Worm (Caenorhabditis elegans): ENCODE results near the gene nspc-4.

DNA sequence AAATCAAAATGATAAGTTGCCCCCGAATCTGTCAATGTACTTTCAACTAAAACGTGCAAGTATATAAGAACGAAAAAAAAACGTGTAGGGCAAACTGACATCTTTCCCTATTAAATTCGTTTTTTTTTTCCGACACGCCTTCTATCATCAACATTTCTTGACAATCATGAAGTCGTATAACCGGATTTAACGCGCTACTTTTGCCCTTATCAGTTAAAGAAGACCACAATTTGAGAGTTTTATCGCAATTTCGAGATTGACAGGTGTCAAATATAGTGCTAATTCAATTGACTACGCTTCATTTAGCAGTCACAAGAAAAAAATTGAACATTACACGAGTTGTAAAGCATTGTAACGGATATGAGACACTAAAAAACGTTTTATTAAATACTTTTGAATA is 29.0 kb upstream of the nspc-4 start:
- no peak for TF ChIP-seq ama-1 (optimal IDR thresholded peaks at IDR 0.05)
- TF ChIP-seq B0310.2 (tag; optimal IDR thresholded peaks at IDR 0.05): no peak
- TF ChIP-seq pes-1 (GFP tag; IDR thresholded peaks at IDR 0.05): no peak
- TF ChIP-seq tbx-11 (GFP tag; IDR thresholded peaks at IDR 0.05): no peak
- no peak for TF ChIP-seq flt-1 (GFP tag; IDR thresholded peaks at IDR 0.05)
- no peak for TF ChIP-seq hmbx-1 (tag; optimal IDR thresholded peaks at IDR 0.05)
- no peak for TF ChIP-seq hnd-1 (tag; optimal IDR thresholded peaks at IDR 0.05)
- TF ChIP-seq tra-4 (tag; optimal IDR thresholded peaks at IDR 0.05): no peak
- TF ChIP-seq hmg-4 (GFP tag; optimal IDR thresholded peaks at IDR 0.05): no peak
- no peak for TF ChIP-seq sea-1 (GFP tag; conservative IDR thresholded peaks at IDR 0.05)
- TF ChIP-seq ets-7 (tag; optimal IDR thresholded peaks at IDR 0.05): no peak
